Worm (Caenorhabditis elegans) whole organism, late embryonic: ENCODE results near the gene pbo-6.

Source experiments
- C38D4.7 ChIP-seq: fragments of 200-800 bp; sonication (Bioruptor generic); optimal IDR thresholded peaks from 2 replicates; lab custom pipeline; 2018; ENCODE audit warnings: mild to moderate bottlenecking, missing genetic modification characterization, moderate library complexity, missing compliant biosample characterization
- F13H6.1 ChIP-seq: sonication (generic microtip); optimal IDR thresholded peaks from 2 replicates; lab custom pipeline; 2016; ENCODE audit warnings: missing genetic modification characterization, missing compliant biosample characterization
- K02D7.2 ChIP-seq: sonication (generic microtip); optimal IDR thresholded peaks from 2 replicates; lab custom pipeline; 2017; ENCODE audit warnings: mild to moderate bottlenecking, missing genetic modification characterization, missing compliant biosample characterization
- K09A11.1 ChIP-seq: sonication (generic microtip); optimal IDR thresholded peaks from 2 replicates; lab custom pipeline; 2017; ENCODE audit warnings: antibody characterized with exemption, mild to moderate bottlenecking, missing genetic modification characterization, missing compliant biosample characterization; ENCODE audit not compliant: insufficient read depth
- T23F11.4 ChIP-seq: fragments of 200-800 bp; sonication (Bioruptor generic); optimal IDR thresholded peaks from 2 replicates; lab custom pipeline; 2018; ENCODE audit warnings: mild to moderate bottlenecking, missing genetic modification characterization, missing compliant biosample characterization
- Y22D7AL.16 ChIP-seq: sonication (generic microtip); optimal IDR thresholded peaks from 2 replicates; lab custom pipeline; 2016; ENCODE audit warnings: missing genetic modification characterization, missing compliant biosample characterization
- ahr-1 ChIP-seq: sonication (generic microtip); optimal IDR thresholded peaks from 2 replicates; lab custom pipeline; 2016; ENCODE audit warnings: missing genetic modification characterization, missing compliant biosample characterization
- ama-1 ChIP-seq: fragments of 150-350 bp; optimal IDR thresholded peaks from 2 replicates; lab custom pipeline; 2014
- ceh-14 ChIP-seq: sonication (generic microtip); optimal IDR thresholded peaks from 2 replicates; lab custom pipeline; 2016; ENCODE audit warnings: missing genotype, missing genetic modification characterization, missing compliant biosample characterization
- ceh-18 ChIP-seq: sonication (generic microtip); optimal IDR thresholded peaks from 2 replicates; lab custom pipeline; 2016; ENCODE audit warnings: missing genetic modification characterization, missing compliant biosample characterization
- ceh-19 ChIP-seq: fragments of 200-800 bp; sonication (Bioruptor generic); optimal IDR thresholded peaks from 2 replicates; lab custom pipeline; 2018; ENCODE audit warnings: mild to moderate bottlenecking, missing genetic modification characterization, missing compliant biosample characterization
- ceh-24 ChIP-seq: sonication (generic microtip); optimal IDR thresholded peaks from 2 replicates; lab custom pipeline; 2016; ENCODE audit warnings: mild to moderate bottlenecking, missing genetic modification characterization, missing compliant biosample characterization
- ceh-30 ChIP-seq: fragments of 150-350 bp; optimal IDR thresholded peaks from 2 replicates; lab custom pipeline; 2014; ENCODE audit warnings: missing biosample characterization, missing genetic modification characterization
- ceh-31 ChIP-seq: sonication (generic microtip); optimal IDR thresholded peaks from 2 replicates; lab custom pipeline; 2016; ENCODE audit warnings: missing genetic modification characterization, missing compliant biosample characterization
- ceh-34 ChIP-seq: sonication (generic microtip); optimal IDR thresholded peaks from 2 replicates; lab custom pipeline; 2016; ENCODE audit warnings: mild to moderate bottlenecking, missing genetic modification characterization, missing compliant biosample characterization
- ceh-48 ChIP-seq: sonication (generic microtip); optimal IDR thresholded peaks from 2 replicates; lab custom pipeline; 2016; ENCODE audit warnings: missing genetic modification characterization, inconsistent platforms, missing compliant biosample characterization
- ceh-6 ChIP-seq: fragments of 200-800 bp; sonication (Bioruptor generic); optimal IDR thresholded peaks from 2 replicates; lab custom pipeline; 2018; ENCODE audit warnings: mild to moderate bottlenecking, missing genetic modification characterization, missing compliant biosample characterization
- che-1 ChIP-seq: sonication (generic microtip); optimal IDR thresholded peaks from 2 replicates; lab custom pipeline; 2016; ENCODE audit warnings: mild to moderate bottlenecking, missing genetic modification characterization, missing compliant biosample characterization
- dmd-4 ChIP-seq: sonication (generic microtip); optimal IDR thresholded peaks from 2 replicates; lab custom pipeline; 2016; ENCODE audit warnings: borderline replicate concordance, missing genetic modification characterization, missing compliant biosample characterization
- dve-1 ChIP-seq: sonication (generic microtip); optimal IDR thresholded peaks from 2 replicates; lab custom pipeline; 2017; ENCODE audit warnings: antibody characterized with exemption, mild to moderate bottlenecking, missing genetic modification characterization, missing compliant biosample characterization
- elt-4 ChIP-seq: sonication (generic microtip); optimal IDR thresholded peaks from 2 replicates; lab custom pipeline; 2016; ENCODE audit warnings: missing genetic modification characterization, missing compliant biosample characterization
- eyg-1 ChIP-seq: sonication (generic microtip); optimal IDR thresholded peaks from 2 replicates; lab custom pipeline; 2016; ENCODE audit warnings: missing genotype, missing genetic modification characterization, missing compliant biosample characterization
- fax-1 ChIP-seq: sonication (generic microtip); optimal IDR thresholded peaks from 2 replicates; lab custom pipeline; 2016; ENCODE audit warnings: missing genotype, missing genetic modification characterization, missing compliant biosample characterization
- fkh-6 ChIP-seq: sonication (generic microtip); optimal IDR thresholded peaks from 2 replicates; lab custom pipeline; 2016; ENCODE audit warnings: missing genetic modification characterization, missing compliant biosample characterization
- gmeb-2 ChIP-seq: sonication (generic microtip); optimal IDR thresholded peaks from 2 replicates; lab custom pipeline; 2016; ENCODE audit warnings: missing genetic modification characterization, inconsistent platforms, missing compliant biosample characterization
- hlh-13 ChIP-seq: fragments of 200-800 bp; sonication (Bioruptor generic); optimal IDR thresholded peaks from 2 replicates; lab custom pipeline; 2018; ENCODE audit warnings: mild to moderate bottlenecking, missing genetic modification characterization, missing compliant biosample characterization
- hlh-15 ChIP-seq: sonication (generic microtip); optimal IDR thresholded peaks from 2 replicates; lab custom pipeline; 2016; ENCODE audit warnings: missing genetic modification characterization, missing compliant biosample characterization
- hlh-30 ChIP-seq: sonication (generic microtip); optimal IDR thresholded peaks from 2 replicates; lab custom pipeline; 2017; ENCODE audit warnings: antibody characterized with exemption, missing genetic modification characterization, missing compliant biosample characterization; ENCODE audit not compliant: insufficient read depth
- hlh-8 ChIP-seq: sonication (generic microtip); optimal IDR thresholded peaks from 2 replicates; lab custom pipeline; 2016; ENCODE audit warnings: missing genotype, missing genetic modification characterization, missing compliant biosample characterization
- lim-6 ChIP-seq: sonication (generic microtip); optimal IDR thresholded peaks from 2 replicates; lab custom pipeline; 2016; ENCODE audit warnings: missing genetic modification characterization, missing compliant biosample characterization
- lin-11 ChIP-seq: fragments of 200-800 bp; sonication (Bioruptor generic); optimal IDR thresholded peaks from 2 replicates; lab custom pipeline; 2018; ENCODE audit warnings: mild to moderate bottlenecking, missing genetic modification characterization, missing compliant biosample characterization
- mec-3 ChIP-seq: sonication (generic microtip); optimal IDR thresholded peaks from 2 replicates; lab custom pipeline; 2016; ENCODE audit warnings: borderline replicate concordance, missing genetic modification characterization, missing compliant biosample characterization
- nfya-1 ChIP-seq: sonication (generic microtip); optimal IDR thresholded peaks from 2 replicates; lab custom pipeline; 2017; ENCODE audit warnings: missing genetic modification characterization, mild to moderate bottlenecking, missing compliant biosample characterization, antibody characterized with exemption, moderate library complexity
- nhr-232 ChIP-seq: sonication (generic microtip); optimal IDR thresholded peaks from 2 replicates; lab custom pipeline; 2016; ENCODE audit warnings: missing genetic modification characterization, missing compliant biosample characterization
- pag-3 ChIP-seq: sonication (generic microtip); optimal IDR thresholded peaks from 2 replicates; lab custom pipeline; 2016; ENCODE audit warnings: missing compliant biosample characterization, missing genetic modification characterization, borderline replicate concordance
- pha-2 ChIP-seq: sonication (generic microtip); optimal IDR thresholded peaks from 2 replicates; lab custom pipeline; 2017; ENCODE audit warnings: mild to moderate bottlenecking, missing genetic modification characterization, missing compliant biosample characterization
- pha-4 ChIP-seq: fragments of 150-350 bp; optimal IDR thresholded peaks from 2 replicates; lab custom pipeline; 2018; ENCODE audit warnings: missing biosample characterization, missing genetic modification reagents, missing genetic modification characterization
- pqm-1 ChIP-seq: sonication (generic microtip); optimal IDR thresholded peaks from 2 replicates; lab custom pipeline; 2016; ENCODE audit warnings: missing genetic modification characterization, missing compliant biosample characterization
- pros-1 ChIP-seq: fragments of 150-350 bp; optimal IDR thresholded peaks from 2 replicates; lab custom pipeline; 2014; ENCODE audit warnings: missing biosample characterization, missing genetic modification reagents, missing genetic modification characterization
- ref-2 ChIP-seq: sonication (generic microtip); optimal IDR thresholded peaks from 2 replicates; lab custom pipeline; 2016; ENCODE audit warnings: missing genetic modification characterization, missing compliant biosample characterization
- rnt-1 ChIP-seq: sonication (generic microtip); optimal IDR thresholded peaks from 2 replicates; lab custom pipeline; 2016; ENCODE audit warnings: missing genetic modification characterization, missing compliant biosample characterization
- sdc-2 ChIP-seq: sonication (generic microtip); optimal IDR thresholded peaks from 2 replicates; lab custom pipeline; 2016; ENCODE audit warnings: missing genotype, missing genetic modification characterization, missing compliant biosample characterization
- sox-2 ChIP-seq: fragments of 200-800 bp; sonication (Bioruptor generic); IDR thresholded peaks from 2 replicates; pipeline ENCODE4 v1.3.6; 2022; ENCODE audit warnings: missing genetic modification reagents, missing genetic modification characterization, missing compliant biosample characterization
- tbx-2 ChIP-seq: sonication (generic microtip); optimal IDR thresholded peaks from 2 replicates; lab custom pipeline; 2016; ENCODE audit warnings: missing genetic modification characterization, missing compliant biosample characterization
- tbx-7 ChIP-seq: sonication (generic microtip); optimal IDR thresholded peaks from 2 replicates; lab custom pipeline; 2016; ENCODE audit warnings: missing genotype, missing genetic modification characterization, missing compliant biosample characterization
- ttx-3 ChIP-seq: sonication (generic microtip); optimal IDR thresholded peaks from 2 replicates; lab custom pipeline; 2016; ENCODE audit warnings: missing genetic modification reagents, missing genetic modification characterization, missing compliant biosample characterization
- unc-3 ChIP-seq, 2 experiments: fragments of 200-800 bp in 1 of 2; sonication (Bioruptor generic) in 1 of 2; sonication (generic microtip) in 1 of 2; conservative IDR thresholded peaks in 1 of 2; optimal IDR thresholded peaks in 1 of 2; 2 replicates each; pipeline versions ENCODE4 v1.3.6 to Lab custom; 2016 to 2022; ENCODE audit warnings: missing compliant biosample characterization in 2 of 2, missing genetic modification characterization in 2 of 2, missing genetic modification reagents in 1 of 2
- unc-42 ChIP-seq: sonication (generic microtip); optimal IDR thresholded peaks from 2 replicates; lab custom pipeline; 2016; ENCODE audit warnings: missing genotype, missing genetic modification characterization, missing compliant biosample characterization
- unc-55 ChIP-seq: sonication (generic microtip); optimal IDR thresholded peaks from 2 replicates; lab custom pipeline; 2017; ENCODE audit warnings: missing biosample characterization, missing genetic modification reagents, missing genetic modification characterization
- zip-5 ChIP-seq: sonication (generic microtip); optimal IDR thresholded peaks from 2 replicates; lab custom pipeline; 2016; ENCODE audit warnings: missing genetic modification characterization, missing compliant biosample characterization

Gene pbo-6

ce11 chrX:17451410-17451809 is 22.6 kb downstream of the pbo-6 start, which contains the start of gene C36E6.2 (continued):
- TF ChIP-seq sdc-2 (tag; lab: Kevin White, UChicago) (peak; percentile 61), fax-1 (tag; lab: Kevin White, UChicago) (no peak), che-1 (tag; lab: Kevin White, UChicago) (no peak), C38D4.7 (GFP tag; lab: Kevin White, UChicago) (no peak), eyg-1 (tag; lab: Kevin White, UChicago) (no peak), K02D7.2 (tag; lab: Kevin White, UChicago) (no peak), tbx-7 (tag; lab: Kevin White, UChicago) (no peak), ttx-3 (tag; lab: Kevin White, UChicago) (no peak), ceh-18 (tag; lab: Kevin White, UChicago) (no peak), ceh-48 (tag; lab: Kevin White, UChicago) (no peak), hlh-13 (no peak), pros-1 (no peak), ceh-31 (tag; lab: Kevin White, UChicago) (peak; percentile 60), hlh-8 (no peak)

ce11 chrX:17456536-17457165 is 27.8 kb downstream of the pbo-6 start, which contains the start of gene mlc-2:
Gene mlc-2 (minus strand): TSS chrX:17456586.
- TF ChIP-seq hlh-13, result no peak
- TF ChIP-seq ceh-6 (GFP tag; lab: Kevin White, UChicago), result no peak
- no peak for TF ChIP-seq fkh-6 (tag; lab: Kevin White, UChicago)
- TF ChIP-seq unc-55 (GFP tag; lab: Kevin White, UChicago), result peak; percentile 31
- no peak for TF ChIP-seq hlh-15 (tag; lab: Kevin White, UChicago)
- TF ChIP-seq ahr-1, result no peak
- peak; percentile 19 for TF ChIP-seq ref-2 (tag; lab: Kevin White, UChicago)
- TF ChIP-seq F13H6.1 (tag; lab: Kevin White, UChicago), result no peak
- TF ChIP-seq K02D7.2 (tag; lab: Kevin White, UChicago), result no peak
- no peak for TF ChIP-seq pqm-1 (tag; lab: Kevin White, UChicago)
- TF ChIP-seq hlh-8, result no peak
- TF ChIP-seq K09A11.1 (tag; lab: Kevin White, UChicago), result no peak
- peak; percentile 78 for TF ChIP-seq rnt-1 (tag; lab: Kevin White, UChicago)
- TF ChIP-seq hlh-30 (tag; lab: Kevin White, UChicago), result no peak
- no peak for TF ChIP-seq nhr-232
- TF ChIP-seq ceh-30 (tag; lab: Kevin White, UChicago), result no peak
- TF ChIP-seq sox-2 (GFP tag; lab: Robert Waterston, UW), result no peak
- no peak for TF ChIP-seq nfya-1
- TF ChIP-seq tbx-2 (tag; lab: Kevin White, UChicago), result peak; percentile 39
- TF ChIP-seq unc-3 (GFP tag; conservative IDR thresholded peaks at IDR 0.05; lab: Robert Waterston, UW), result 0 out of 2 replicates have a peak, but pooled peaks have one; percentile 16
- TF ChIP-seq unc-3 (tag; optimal IDR thresholded peaks at IDR 0.05; lab: Kevin White, UChicago), result no peak
- no peak for TF ChIP-seq Y22D7AL.16 (tag; lab: Kevin White, UChicago)
- no peak for TF ChIP-seq pros-1
- TF ChIP-seq ceh-14 (tag; lab: Kevin White, UChicago), result no peak
- TF ChIP-seq unc-42 (tag; lab: Kevin White, UChicago), result no peak
- peak; percentile 93 for TF ChIP-seq ceh-18 (tag; lab: Kevin White, UChicago)
- no peak for TF ChIP-seq lin-11 (tag; lab: Kevin White, UChicago)
- no peak for TF ChIP-seq pag-3
- no peak for TF ChIP-seq pha-2 (tag; lab: Kevin White, UChicago)
- no peak for TF ChIP-seq tbx-7 (tag; lab: Kevin White, UChicago)
- no peak for TF ChIP-seq ceh-24 (tag; lab: Kevin White, UChicago)
- no peak for TF ChIP-seq ceh-19
- no peak for TF ChIP-seq mec-3
- no peak for TF ChIP-seq dmd-4 (tag; lab: Kevin White, UChicago)
- no peak for TF ChIP-seq zip-5 (tag; lab: Kevin White, UChicago)
- peak; percentile 72 for TF ChIP-seq ceh-34 (tag; lab: Kevin White, UChicago)
- TF ChIP-seq elt-4, result no peak
- TF ChIP-seq T23F11.4 (GFP tag; lab: Kevin White, UChicago), result no peak
- no peak for TF ChIP-seq ama-1 (lab: Kevin White, UChicago)
- no peak for TF ChIP-seq gmeb-2 (tag; lab: Kevin White, UChicago)
- no peak for TF ChIP-seq lim-6
- no peak for TF ChIP-seq dve-1 (tag; lab: Kevin White, UChicago)
- no peak for TF ChIP-seq pha-4 (tag; lab: Kevin White, UChicago)
